Worm (Caenorhabditis elegans): ENCODE data around the gene shc-3.

ce11 chrX:13767282-13767681 lies 49.9 kb downstream of the shc-3 start:
- TF ChIP-seq dve-1 (tag; optimal IDR thresholded peaks at IDR 0.05) (no peak), lin-11 (tag; optimal IDR thresholded peaks at IDR 0.05) (no peak), tbx-2 (tag; optimal IDR thresholded peaks at IDR 0.05) (no peak), hlh-15 (tag; optimal IDR thresholded peaks at IDR 0.05) (no peak), dmd-4 (tag; optimal IDR thresholded peaks at IDR 0.05; ENCODE audit: borderline replicate concordance) (no peak)
